Fruit fly (Drosophila melanogaster): ENCODE results near the gene inaF-D.
A peak's percentile ranks its signal among the peaks of the same experiment; 100 is the strongest.

The inaF-D gene

dm6 chrX:11714529-11715262, 14.2 kb downstream of the inaF-D start (continued):
- TF ChIP-seq CG10565 (GFP tag; optimal IDR thresholded peaks at IDR 0.05) (no peak), Chrac-16 (GFP tag; optimal IDR thresholded peaks at IDR 0.05) (peak; percentile 7), pfk (GFP tag; optimal IDR thresholded peaks at IDR 0.05) (peak; percentile 98), CG7839 (tag; optimal IDR thresholded peaks at IDR 0.05) (peak; percentile 79), sna (GFP tag; IDR thresholded peaks at IDR 0.05; ENCODE audit: partially characterized antibody) (no peak), aop (GFP tag; IDR thresholded peaks at IDR 0.05) (0 out of 2 replicates have a peak, but pooled peaks have one; percentile 2), D (optimal IDR thresholded peaks at IDR 0.05) (peak; percentile 29), D (GFP tag; optimal IDR thresholded peaks at IDR 0.05) (peak; percentile 0), CG8290 (GFP tag; optimal IDR thresholded peaks at IDR 0.05) (no peak), CG8290 (tag; optimal IDR thresholded peaks at IDR 0.05) (peak; percentile 33 to 77), wor (GFP tag; IDR thresholded peaks at IDR 0.05) (no peak), pan (optimal IDR thresholded peaks at IDR 0.05) (no peak), pan (GFP tag; optimal IDR thresholded peaks at IDR 0.05 in 1 of 2, IDR thresholded peaks at IDR 0.05 in 1 of 2) (peak in 1 of 2 experiments; percentile 57), psq (GFP tag; optimal IDR thresholded peaks at IDR 0.05) (peak; percentile 95), hkb (optimal IDR thresholded peaks at IDR 0.05) (no peak), hkb (GFP tag; IDR thresholded peaks at IDR 0.05) (peak; percentile 68), trem (tag; optimal IDR thresholded peaks at IDR 0.05) (peak; percentile 98), CG3726 (GFP tag; IDR thresholded peaks at IDR 0.05) (peak; percentile 59; the same call in 1 of the 3 replicates), Sin3A (optimal IDR thresholded peaks at IDR 0.05) (no peak), CG12391 (tag; optimal IDR thresholded peaks at IDR 0.05) (peak; percentile 52), vvl (GFP tag; IDR thresholded peaks at IDR 0.05) (peak; percentile 62), CG3407 (GFP tag; optimal IDR thresholded peaks at IDR 0.05) (peak; percentile 25), ind (GFP tag; optimal IDR thresholded peaks at IDR 0.05) (peak; percentile 50), CG13624 (GFP tag; optimal IDR thresholded peaks at IDR 0.05) (no peak), Myb (GFP tag; optimal IDR thresholded peaks at IDR 0.05) (peak; percentile 64), Poxn (GFP tag; IDR thresholded peaks at IDR 0.05) (peak; percentile 41; the same call in 1 of the 2 replicates), CG10654 (GFP tag; optimal IDR thresholded peaks at IDR 0.05) (peak; percentile 21), CG1233 (GFP tag; optimal IDR thresholded peaks at IDR 0.05) (peak; percentile 56), CG8765 (GFP tag; IDR thresholded peaks at IDR 0.05) (peak; percentile 43; the same call in 1 of the 2 replicates), Fer1 (GFP tag; optimal IDR thresholded peaks at IDR 0.05) (peak; percentile 72), Mes4 (GFP tag; optimal IDR thresholded peaks at IDR 0.05) (peak; percentile 69), crol (GFP tag; IDR thresholded peaks at IDR 0.05) (no peak), bowl (GFP tag; IDR thresholded peaks at IDR 0.05) (peak; percentile 34; the same call in 1 of the 2 replicates), dpn (GFP tag; optimal IDR thresholded peaks at IDR 0.05) (peak; percentile 37 to 49), Hey (tag; optimal IDR thresholded peaks at IDR 0.05) (no peak), gsb (GFP tag; IDR thresholded peaks at IDR 0.05) (no peak), Awh (GFP tag; IDR thresholded peaks at IDR 0.05) (peak; percentile 53; the same call in 1 of the 2 replicates), CG10274 (GFP tag; optimal IDR thresholded peaks at IDR 0.05) (peak; percentile 31), Taf1 (GFP tag; IDR thresholded peaks at IDR 0.05) (peak; percentile 36; the same call in 1 of the 2 replicates), gro (GFP tag; optimal IDR thresholded peaks at IDR 0.05) (peak; percentile 44), Lpt (GFP tag; optimal IDR thresholded peaks at IDR 0.05) (no peak), Eip74EF (GFP tag; optimal IDR thresholded peaks at IDR 0.05) (peak in 1 of 2 experiments; percentile 46), cwo (GFP tag; optimal IDR thresholded peaks at IDR 0.05) (peak; percentile 74), tin (GFP tag; optimal IDR thresholded peaks at IDR 0.05) (no peak), ac (GFP tag; optimal IDR thresholded peaks at IDR 0.05) (no peak), NC2α (GFP tag; optimal IDR thresholded peaks at IDR 0.05) (peak; percentile 64), CG13123 (GFP tag; optimal IDR thresholded peaks at IDR 0.05) (no peak), Rx (GFP tag; IDR thresholded peaks at IDR 0.05) (peak; percentile 49; the same call in 1 of the 2 replicates), sc (optimal IDR thresholded peaks at IDR 0.05) (no peak), sc (GFP tag; optimal IDR thresholded peaks at IDR 0.05) (peak; percentile 33), Trl (optimal IDR thresholded peaks at IDR 0.05) (peak in 1 of 2 experiments; percentile 30), Trl (GFP tag; optimal IDR thresholded peaks at IDR 0.05) (peak; percentile 18)

Data from whole organism, embryonic.